Worm (Caenorhabditis elegans): Measurements from ENCODE around the gene him-10.

Gene him-10

ce11 chrIII:5834663-5835062, 31.6 kb downstream of the him-10 start:
- no peak for TF ChIP-seq ZK185.1 (tag; optimal IDR thresholded peaks at IDR 0.05; ENCODE audit: poor library complexity, severe bottlenecking)
- TF ChIP-seq madf-6 (GFP tag; IDR thresholded peaks at IDR 0.05), result peak; percentile 42; the same call in 1 of the 2 replicates
- TF ChIP-seq efl-1 (GFP tag; optimal IDR thresholded peaks at IDR 0.05), result peak; percentile 50
- peak; percentile 22; the same call in 1 of the 2 replicates for TF ChIP-seq madf-8 (GFP tag; conservative IDR thresholded peaks at IDR 0.05)
- no peak for TF ChIP-seq mes-4 (tag; optimal IDR thresholded peaks at IDR 0.05)

ce11 chrIII:5835163-5835871, 32.3 kb downstream of the him-10 start:
- peak; percentile 35 for TF ChIP-seq ztf-26 (tag; optimal IDR thresholded peaks at IDR 0.05)
- no peak for TF ChIP-seq aptf-2 (GFP tag; conservative IDR thresholded peaks at IDR 0.05)
- TF ChIP-seq nfya-2 (GFP tag; IDR thresholded peaks at IDR 0.05), result no peak
- TF ChIP-seq dox-1 (GFP tag; IDR thresholded peaks at IDR 0.05), result 0 out of 2 replicates have a peak, but pooled peaks have one; percentile 17
- peak; percentile 87 for TF ChIP-seq nhr-80 (tag; optimal IDR thresholded peaks at IDR 0.05)
- no peak for TF ChIP-seq die-1 (tag; optimal IDR thresholded peaks at IDR 0.05)
- TF ChIP-seq lin-54 (GFP tag; optimal IDR thresholded peaks at IDR 0.05), result peak; percentile 8
- TF ChIP-seq ceh-40 (GFP tag; IDR thresholded peaks at IDR 0.05), result no peak
- TF ChIP-seq cebp-1 (GFP tag; IDR thresholded peaks at IDR 0.05), result no peak
- TF ChIP-seq cebp-1 (tag; optimal IDR thresholded peaks at IDR 0.05), result peak; percentile 24
- TF ChIP-seq snpc-1.3 (tag; optimal IDR thresholded peaks at IDR 0.05; ENCODE audit: insufficient read depth), result no peak
- no peak for TF ChIP-seq ceh-79 (tag; optimal IDR thresholded peaks at IDR 0.05)
- TF ChIP-seq Y53F4B.3 (GFP tag; IDR thresholded peaks at IDR 0.05), result no peak
- no peak for TF ChIP-seq snpc-4 (GFP tag; optimal IDR thresholded peaks at IDR 0.05)
- no peak for TF ChIP-seq snpc-4 (tag; optimal IDR thresholded peaks at IDR 0.05)
- TF ChIP-seq ZK185.1 (tag; optimal IDR thresholded peaks at IDR 0.05; ENCODE audit: poor library complexity, severe bottlenecking), result peak; percentile 36
- TF ChIP-seq ceh-27 (GFP tag; optimal IDR thresholded peaks at IDR 0.05), result no peak
- TF ChIP-seq zfh-2 (GFP tag; conservative IDR thresholded peaks at IDR 0.05), result peak; percentile 69
- no peak for TF ChIP-seq hsf-1 (GFP tag; IDR thresholded peaks at IDR 0.05)

- TF ChIP-seq let-526 (GFP tag; IDR thresholded peaks at IDR 0.05) (0 out of 2 replicates have a peak, but pooled peaks have one; percentile 6), F52B5.7 (tag; optimal IDR thresholded peaks at IDR 0.05) (no peak), F37B4.10 (GFP tag; IDR thresholded peaks at IDR 0.05) (0 out of 2 replicates have a peak, but pooled peaks have one; percentile 28), hmg-1.2 (GFP tag; IDR thresholded peaks at IDR 0.05) (peak; percentile 28; the same call in 1 of the 2 replicates)
Measured at ce11 chrIII:5836261-5836660, 33.2 kb downstream of the him-10 start.

ce11 chrIII:5836816-5837215, 33.8 kb downstream of the him-10 start, which contains the start of gene W04D12.1:
Gene W04D12.1 (plus strand): TSS chrIII:5836926.
- TF ChIP-seq dpl-1 (GFP tag; optimal IDR thresholded peaks at IDR 0.05), result no peak
- no peak for TF ChIP-seq dpff-1 (tag; optimal IDR thresholded peaks at IDR 0.05)
- TF ChIP-seq tbx-9 (tag; optimal IDR thresholded peaks at IDR 0.05; ENCODE audit: borderline replicate concordance), result no peak
- no peak for TF ChIP-seq pha-4 (tag; optimal IDR thresholded peaks at IDR 0.05)
- no peak for TF ChIP-seq nfya-2 (GFP tag; IDR thresholded peaks at IDR 0.05)
- TF ChIP-seq hmg-20 (GFP tag; IDR thresholded peaks at IDR 0.05), result no peak
- peak; percentile 58; the same call in 1 of the 2 replicates for TF ChIP-seq hmg-1.2 (GFP tag; IDR thresholded peaks at IDR 0.05)
- no peak for TF ChIP-seq T07F8.4 (tag; optimal IDR thresholded peaks at IDR 0.05)

All from whole organism, young adult.